Worm (Caenorhabditis elegans) whole organism, L3 larva: ENCODE results near the gene srt-56.
"Not testable (repeated sequence)": the region's sequence is repeated elsewhere in the genome, so short reads cannot be mapped to it uniquely, and the experiment has no call there.

ENCODE experiments used
- R02D3.7 ChIP-seq: fragments of 150-350 bp; optimal IDR thresholded peaks from 2 replicates; lab custom pipeline; 2014; ENCODE audit warnings: missing biosample characterization, missing genetic modification characterization
- aly-2 ChIP-seq: fragments of 150-350 bp; optimal IDR thresholded peaks from 2 replicates; lab custom pipeline; 2014; ENCODE audit warnings: missing biosample characterization, missing genetic modification characterization
- ama-1 ChIP-seq: fragments of 150-350 bp; optimal IDR thresholded peaks from 2 replicates; lab custom pipeline; 2018
- ceh-28 ChIP-seq: fragments of 150-350 bp; optimal IDR thresholded peaks from 2 replicates; lab custom pipeline; 2014; ENCODE audit warnings: missing biosample characterization, missing genetic modification reagents, missing genetic modification characterization
- ceh-82 ChIP-seq: fragments of 150-350 bp; optimal IDR thresholded peaks from 2 replicates; lab custom pipeline; 2014; ENCODE audit warnings: missing biosample characterization, missing genetic modification characterization
- daf-12 ChIP-seq: fragments of 150-350 bp; optimal IDR thresholded peaks from 2 replicates; lab custom pipeline; 2014; ENCODE audit warnings: missing biosample characterization, missing genetic modification reagents, missing genetic modification characterization
- egl-27 ChIP-seq: sonication (generic microtip); optimal IDR thresholded peaks from 4 replicates; lab custom pipeline; 2017; ENCODE audit warnings: missing biosample characterization, missing genetic modification reagents, missing genetic modification characterization
- egl-5 ChIP-seq: fragments of 150-350 bp; optimal IDR thresholded peaks from 2 replicates; lab custom pipeline; 2017; ENCODE audit warnings: missing biosample characterization, missing genetic modification reagents, missing genetic modification characterization, inconsistent platforms
- elt-1 ChIP-seq: fragments of 150-350 bp; optimal IDR thresholded peaks from 2 replicates; lab custom pipeline; 2014; ENCODE audit warnings: missing biosample characterization, missing genetic modification characterization
- elt-2 ChIP-seq: sonication (generic microtip); optimal IDR thresholded peaks from 2 replicates; lab custom pipeline; 2016; ENCODE audit warnings: missing genetic modification reagents, mild to moderate bottlenecking, missing genetic modification characterization, missing compliant biosample characterization
- elt-3 ChIP-seq, 3 experiments: fragments of 150-350 bp in 1 of 3; sonication (generic microtip) in 2 of 3; optimal IDR thresholded peaks; 2 replicates in 2 of 3; 4 replicates in 1 of 3; lab custom pipeline; 2014 to 2017; ENCODE audit warnings: missing biosample characterization in 3 of 3, missing genetic modification characterization in 3 of 3
- fkh-2 ChIP-seq: fragments of 150-350 bp; optimal IDR thresholded peaks from 2 replicates; lab custom pipeline; 2014; ENCODE audit warnings: missing biosample characterization, missing genetic modification reagents, missing genetic modification characterization
- fos-1 ChIP-seq: fragments of 150-350 bp; optimal IDR thresholded peaks from 2 replicates; lab custom pipeline; 2014; ENCODE audit warnings: missing biosample characterization, missing genetic modification characterization
- hmg-11 ChIP-seq: sonication (generic microtip); optimal IDR thresholded peaks from 2 replicates; lab custom pipeline; 2016; ENCODE audit warnings: missing genetic modification characterization, missing compliant biosample characterization
- jun-1 ChIP-seq: fragments of 150-350 bp; optimal IDR thresholded peaks from 2 replicates; lab custom pipeline; 2014; ENCODE audit warnings: missing biosample characterization, missing genetic modification reagents, missing genetic modification characterization
- lin-15B ChIP-seq: fragments of 150-350 bp; optimal IDR thresholded peaks from 2 replicates; lab custom pipeline; 2014; ENCODE audit warnings: missing biosample characterization, missing genetic modification characterization
- mdl-1 ChIP-seq: fragments of 150-350 bp; optimal IDR thresholded peaks from 2 replicates; lab custom pipeline; 2014; ENCODE audit warnings: missing biosample characterization, missing genetic modification characterization
- nfya-1 ChIP-seq: sonication (generic microtip); optimal IDR thresholded peaks from 2 replicates; lab custom pipeline; 2017; ENCODE audit warnings: missing genetic modification characterization, mild to moderate bottlenecking, missing compliant biosample characterization, antibody characterized with exemption, moderate library complexity; ENCODE audit not compliant: insufficient read depth
- nhr-11 ChIP-seq: fragments of 150-350 bp; optimal IDR thresholded peaks from 2 replicates; lab custom pipeline; 2014; ENCODE audit warnings: missing biosample characterization, missing genetic modification characterization
- nhr-12 ChIP-seq: fragments of 150-350 bp; optimal IDR thresholded peaks from 2 replicates; lab custom pipeline; 2014; ENCODE audit warnings: missing biosample characterization, missing genetic modification characterization
- nhr-23 ChIP-seq: fragments of 150-350 bp; optimal IDR thresholded peaks from 2 replicates; lab custom pipeline; 2014; ENCODE audit warnings: missing biosample characterization, missing genetic modification reagents, missing genetic modification characterization
- nhr-28 ChIP-seq: fragments of 150-350 bp; optimal IDR thresholded peaks from 2 replicates; lab custom pipeline; 2014; ENCODE audit warnings: missing biosample characterization, missing genetic modification characterization
- nhr-43 ChIP-seq: sonication (generic microtip); optimal IDR thresholded peaks from 2 replicates; lab custom pipeline; 2016; ENCODE audit warnings: mild to moderate bottlenecking, missing genetic modification characterization, missing compliant biosample characterization; ENCODE audit not compliant: poor library complexity, severe bottlenecking
- nhr-67 ChIP-seq: fragments of 150-350 bp; optimal IDR thresholded peaks from 2 replicates; lab custom pipeline; 2014; ENCODE audit warnings: missing biosample characterization, missing genetic modification characterization
- nhr-76 ChIP-seq: fragments of 150-350 bp; sonication (generic microtip); optimal IDR thresholded peaks from 5 replicates; lab custom pipeline; 2014; ENCODE audit warnings: missing biosample characterization, missing genetic modification characterization
- nhr-77 ChIP-seq: fragments of 150-350 bp; optimal IDR thresholded peaks from 2 replicates; lab custom pipeline; 2014; ENCODE audit warnings: missing biosample characterization, missing genetic modification characterization
- pha-4 ChIP-seq: fragments of 150-350 bp; optimal IDR thresholded peaks from 2 replicates; lab custom pipeline; 2014; ENCODE audit warnings: missing biosample characterization, missing genetic modification reagents, missing genetic modification characterization
- pqm-1 ChIP-seq: fragments of 150-350 bp; optimal IDR thresholded peaks from 2 replicates; lab custom pipeline; 2017; ENCODE audit warnings: missing biosample characterization, missing genetic modification characterization, inconsistent platforms
- skn-1 ChIP-seq: fragments of 150-350 bp; optimal IDR thresholded peaks from 2 replicates; lab custom pipeline; 2014; ENCODE audit warnings: missing biosample characterization, missing genetic modification characterization
- tbx-2 ChIP-seq: sonication (generic microtip); optimal IDR thresholded peaks from 2 replicates; lab custom pipeline; 2016; ENCODE audit warnings: mild to moderate bottlenecking, missing genetic modification characterization, missing compliant biosample characterization
- unc-39 ChIP-seq: sonication (generic microtip); optimal IDR thresholded peaks from 4 replicates; lab custom pipeline; 2017; ENCODE audit warnings: missing biosample characterization, missing genetic modification characterization
- unc-62 ChIP-seq: fragments of 150-350 bp; sonication (generic microtip); optimal IDR thresholded peaks from 4 replicates; lab custom pipeline; 2014; ENCODE audit warnings: missing biosample characterization, missing genetic modification reagents, missing genetic modification characterization
- zag-1 ChIP-seq: fragments of 150-350 bp; optimal IDR thresholded peaks from 2 replicates; lab custom pipeline; 2014; ENCODE audit warnings: missing biosample characterization, missing genetic modification characterization

srt-56 gene

ce11 chrV:3107450-3107849 is 14.2 kb downstream of the srt-56 start, which contains the start of gene str-68:
TSS of gene str-68 (minus strand) at chrV:3107550.
- TF ChIP-seq unc-62 (GFP tag; lab: Kevin White, UChicago): no peak
- TF ChIP-seq ceh-82 (tag; lab: Kevin White, UChicago): no peak
- TF ChIP-seq pha-4 (tag; lab: Kevin White, UChicago): no peak
- no peak for TF ChIP-seq nhr-43 (tag; lab: Kevin White, UChicago)
- TF ChIP-seq aly-2 (tag; lab: Kevin White, UChicago): no peak
- no peak for TF ChIP-seq mdl-1 (tag; lab: Kevin White, UChicago)
- no peak for TF ChIP-seq nhr-11 (tag; lab: Kevin White, UChicago)
- no peak for TF ChIP-seq elt-1 (tag; lab: Kevin White, UChicago)
- no peak for TF ChIP-seq elt-3 (tag; optimal IDR thresholded peaks at IDR 0.05; lab: Kevin White, UChicago)
- TF ChIP-seq nhr-77: no peak
- TF ChIP-seq ama-1: no peak

ce11 chrV:3106785-3107184 is 14.9 kb downstream of the srt-56 start:
- TF ChIP-seq skn-1 (tag; lab: Kevin White, UChicago) (no peak), unc-39 (tag; lab: Kevin White, UChicago) (no peak), nhr-77 (no peak), nhr-67 (tag; lab: Kevin White, UChicago) (no peak), nhr-23 (tag; lab: Kevin White, UChicago) (no peak), elt-2 (tag; lab: Kevin White, UChicago) (no peak), nhr-76 (no peak), pha-4 (tag; lab: Kevin White, UChicago) (no peak)

ce11 chrV:3105810-3106209 is 15.8 kb downstream of the srt-56 start, which contains the start of gene str-69:
TSS of gene str-69 (minus strand) at chrV:3105910.
- TF ChIP-seq egl-5 (tag; lab: Kevin White, UChicago): no peak

ce11 chrV:3104134-3104533 is 17.5 kb downstream of the srt-56 start, which contains the start of gene str-66:
TSS of gene str-66 (minus strand) at chrV:3104234.
- TF ChIP-seq nhr-43 (tag; lab: Kevin White, UChicago): no peak
- TF ChIP-seq ceh-28: no peak
- no peak for TF ChIP-seq nfya-1 (tag; lab: Kevin White, UChicago)
- TF ChIP-seq nhr-11 (tag; lab: Kevin White, UChicago): no peak
- TF ChIP-seq fkh-2 (tag; lab: Kevin White, UChicago): no peak
- TF ChIP-seq egl-27 (tag; lab: Kevin White, UChicago): no peak
- TF ChIP-seq hmg-11: no peak
- TF ChIP-seq tbx-2: no peak
- no peak for TF ChIP-seq skn-1 (tag; lab: Kevin White, UChicago)
- no peak for TF ChIP-seq nhr-12
- no peak for TF ChIP-seq R02D3.7 (tag; lab: Kevin White, UChicago)
- no peak for TF ChIP-seq unc-39 (tag; lab: Kevin White, UChicago)
- TF ChIP-seq fos-1 (tag; lab: Kevin White, UChicago): no peak
- no peak for TF ChIP-seq zag-1 (tag; lab: Kevin White, UChicago)

- not testable (repeated sequence) for TF ChIP-seq nhr-28 (tag; lab: Kevin White, UChicago); elt-3 (tag; optimal IDR thresholded peaks at IDR 0.05; lab: Kevin White, UChicago); jun-1 (tag; lab: Kevin White, UChicago)
Observed at ce11 chrV:3102049-3102448, 19.6 kb downstream of the srt-56 start, which contains the start of gene Y73C8C.4. TSS of gene Y73C8C.4 (minus strand) at chrV:3102149.

- no peak for TF ChIP-seq ceh-28
- TF ChIP-seq nhr-76: no peak
- TF ChIP-seq nhr-77: no peak
- no peak for TF ChIP-seq pqm-1 (tag; lab: Kevin White, UChicago)
- no peak for TF ChIP-seq ceh-82 (tag; lab: Kevin White, UChicago)
- no peak for TF ChIP-seq tbx-2
- TF ChIP-seq lin-15B (tag; lab: Kevin White, UChicago): no peak
- no peak for TF ChIP-seq elt-2 (tag; lab: Kevin White, UChicago)
- TF ChIP-seq egl-27 (tag; lab: Kevin White, UChicago): no peak
- no peak for TF ChIP-seq daf-12 (tag; lab: Kevin White, UChicago)
- no peak for TF ChIP-seq unc-62 (GFP tag; lab: Kevin White, UChicago)
Observed at ce11 chrV:3100527-3100926, 21.1 kb downstream of the srt-56 start.
